Worm (Caenorhabditis elegans) whole organism, young adult: ENCODE measurements around the gene W02B12.1.
"Not testable (repeated sequence)": the region's sequence is repeated elsewhere in the genome, so short reads cannot be mapped to it uniquely, and the experiment has no call there.

ENCODE experiments used
- F33H1.4 ChIP-seq: fragments of 200-800 bp; sonication (Bioruptor generic); IDR thresholded peaks from 2 replicates; pipeline ENCODE4 v1.3.6; 2022; ENCODE audit warnings: missing genetic modification reagents, missing genetic modification characterization, missing compliant biosample characterization
- F39B2.1 ChIP-seq: fragments of 200-800 bp; sonication (Bioruptor generic); IDR thresholded peaks from 2 replicates; pipeline ENCODE4 v1.3.6; 2022; ENCODE audit warnings: missing genetic modification reagents, missing genetic modification characterization, missing compliant biosample characterization
- F57C9.4 ChIP-seq: sonication (generic microtip); optimal IDR thresholded peaks from 2 replicates; lab custom pipeline; 2017; ENCODE audit warnings: mild to moderate bottlenecking, missing genetic modification characterization, missing compliant biosample characterization
- Y53G8AR.9 ChIP-seq: fragments of 200-800 bp; sonication (Bioruptor generic); conservative IDR thresholded peaks from 2 replicates; pipeline ENCODE4 v1.3.6; 2022; ENCODE audit warnings: missing genetic modification reagents, missing genetic modification characterization, missing compliant biosample characterization
- Y56A3A.18 ChIP-seq: fragments of 200-800 bp; sonication (Bioruptor generic); IDR thresholded peaks from 2 replicates; pipeline ENCODE4 v1.3.6; 2022; ENCODE audit warnings: missing genetic modification reagents, missing genetic modification characterization, missing compliant biosample characterization
- Y67H2A.10 ChIP-seq: fragments of 200-800 bp; sonication (Bioruptor generic); conservative IDR thresholded peaks from 2 replicates; pipeline ENCODE4 v1.3.6; 2022; ENCODE audit warnings: missing genetic modification reagents, missing genetic modification characterization, missing compliant biosample characterization
- Y95B8A.8 ChIP-seq: fragments of 200-800 bp; sonication (Bioruptor generic); IDR thresholded peaks from 2 replicates; pipeline ENCODE4 v1.3.6; 2022; ENCODE audit warnings: missing genetic modification reagents, missing genetic modification characterization, missing compliant biosample characterization
- ama-1 ChIP-seq, 3 experiments: fragments of 150-350 bp in 1 of 3; sonication (generic microtip) in 2 of 3; optimal IDR thresholded peaks; 2 replicates each; lab custom pipeline; 2014 to 2018; ENCODE audit warnings: missing biosample characterization in 2 of 3, missing genetic modification characterization in 2 of 3, missing genetic modification reagents in 2 of 3
- atf-7 ChIP-seq: sonication (generic microtip); optimal IDR thresholded peaks from 2 replicates; lab custom pipeline; 2017; ENCODE audit warnings: mild to moderate bottlenecking, missing genetic modification characterization, missing compliant biosample characterization
- attf-3 ChIP-seq: fragments of 200-800 bp; sonication (Bioruptor generic); conservative IDR thresholded peaks from 2 replicates; pipeline ENCODE4 v1.3.6; 2022; ENCODE audit warnings: missing genetic modification reagents, missing genetic modification characterization, missing compliant biosample characterization
- attf-5 ChIP-seq: fragments of 200-800 bp; sonication (Bioruptor generic); optimal IDR thresholded peaks from 2 replicates; lab custom pipeline; 2018; ENCODE audit warnings: mild to moderate bottlenecking, missing genetic modification characterization, missing compliant biosample characterization
- cebp-1 ChIP-seq, 2 experiments: fragments of 200-800 bp in 1 of 2; sonication (Bioruptor generic) in 1 of 2; sonication (generic microtip) in 1 of 2; IDR thresholded peaks in 1 of 2; optimal IDR thresholded peaks in 1 of 2; 2 replicates each; pipeline versions ENCODE4 v1.3.6 to Lab custom; 2017 to 2022; ENCODE audit warnings: missing compliant biosample characterization in 2 of 2, missing genetic modification characterization in 2 of 2, mild to moderate bottlenecking in 1 of 2, missing genetic modification reagents in 1 of 2, moderate library complexity in 1 of 2
- ceh-58 ChIP-seq: fragments of 200-800 bp; sonication (Bioruptor generic); IDR thresholded peaks from 2 replicates; pipeline ENCODE4 v1.3.6; 2022; ENCODE audit warnings: missing genetic modification characterization, missing compliant biosample characterization
- ceh-79 ChIP-seq: sonication (generic microtip); optimal IDR thresholded peaks from 2 replicates; lab custom pipeline; 2017; ENCODE audit warnings: mild to moderate bottlenecking, missing genetic modification characterization, missing compliant biosample characterization
- ceh-91 ChIP-seq: fragments of 200-800 bp; sonication (Bioruptor generic); IDR thresholded peaks from 2 replicates; pipeline ENCODE4 v1.3.6; 2022; ENCODE audit warnings: missing genetic modification reagents, missing genetic modification characterization, missing compliant biosample characterization
- dpl-1 ChIP-seq: fragments of 150-350 bp; optimal IDR thresholded peaks from 2 replicates; lab custom pipeline; 2014; ENCODE audit warnings: missing biosample characterization, missing genetic modification reagents, missing genetic modification characterization
- efl-1 ChIP-seq: fragments of 150-350 bp; optimal IDR thresholded peaks from 2 replicates; lab custom pipeline; 2014; ENCODE audit warnings: missing biosample characterization, missing genetic modification reagents, missing genetic modification characterization
- egl-18 ChIP-seq: fragments of 200-800 bp; sonication (Bioruptor generic); IDR thresholded peaks from 2 replicates; pipeline ENCODE4 v1.3.6; 2022; ENCODE audit warnings: missing genetic modification reagents, missing genetic modification characterization, missing compliant biosample characterization
- egl-44 ChIP-seq: fragments of 200-800 bp; sonication (Bioruptor generic); IDR thresholded peaks from 2 replicates; pipeline ENCODE4 v1.3.6; 2022; ENCODE audit warnings: missing genetic modification reagents, missing genetic modification characterization, missing compliant biosample characterization
- egrh-3 ChIP-seq: fragments of 200-800 bp; sonication (Bioruptor generic); IDR thresholded peaks from 2 replicates; pipeline ENCODE4 v1.3.6; 2022; ENCODE audit warnings: missing genetic modification reagents, missing genetic modification characterization, missing compliant biosample characterization
- ekl-4 ChIP-seq: fragments of 200-800 bp; sonication (Bioruptor generic); IDR thresholded peaks from 2 replicates; pipeline ENCODE4 v1.3.6; 2022; ENCODE audit warnings: missing genetic modification reagents, missing genetic modification characterization, missing compliant biosample characterization
- hlh-12 ChIP-seq: sonication (generic microtip); optimal IDR thresholded peaks from 2 replicates; lab custom pipeline; 2016; ENCODE audit warnings: missing genetic modification characterization, missing compliant biosample characterization
- hlh-26 ChIP-seq: fragments of 200-800 bp; sonication (Bioruptor generic); conservative IDR thresholded peaks from 2 replicates; pipeline ENCODE4 v1.3.6; 2022; ENCODE audit warnings: missing genetic modification reagents, missing genetic modification characterization, missing compliant biosample characterization
- hmg-1.2 ChIP-seq: fragments of 200-800 bp; sonication (Bioruptor generic); IDR thresholded peaks from 2 replicates; pipeline ENCODE4 v1.3.6; 2022; ENCODE audit warnings: missing genetic modification reagents, missing genetic modification characterization, missing compliant biosample characterization
- hmg-20 ChIP-seq: fragments of 200-800 bp; sonication (Bioruptor generic); IDR thresholded peaks from 2 replicates; pipeline ENCODE4 v1.3.6; 2022; ENCODE audit warnings: missing genetic modification reagents, missing genetic modification characterization, missing compliant biosample characterization
- hrde-1 ChIP-seq: sonication (generic microtip); optimal IDR thresholded peaks from 2 replicates; lab custom pipeline; 2016; ENCODE audit warnings: missing genetic modification characterization, mild to moderate bottlenecking, missing compliant biosample characterization, moderate library complexity, missing genotype, missing genetic modification reagents, borderline replicate concordance
- lag-1 ChIP-seq: fragments of 200-800 bp; sonication (Bioruptor generic); IDR thresholded peaks from 2 replicates; pipeline ENCODE4 v1.3.6; 2022; ENCODE audit warnings: missing genetic modification reagents, missing genetic modification characterization, missing compliant biosample characterization
- let-607 ChIP-seq, 2 experiments: fragments of 200-800 bp in 1 of 2; sonication (Bioruptor generic) in 1 of 2; sonication (generic microtip) in 1 of 2; optimal IDR thresholded peaks; 2 replicates each; lab custom pipeline; 2016 to 2018; ENCODE audit warnings: mild to moderate bottlenecking in 2 of 2, missing compliant biosample characterization in 2 of 2, missing genetic modification characterization in 2 of 2, moderate library complexity in 2 of 2, missing genotype in 1 of 2
- lin-26 ChIP-seq: fragments of 200-800 bp; sonication (Bioruptor generic); IDR thresholded peaks from 2 replicates; pipeline ENCODE4 v1.3.6; 2022; ENCODE audit warnings: missing genetic modification reagents, missing genetic modification characterization, missing compliant biosample characterization
- lin-35 ChIP-seq, 3 experiments: fragments of 150-350 bp in 2 of 3; sonication (generic microtip) in 1 of 3; optimal IDR thresholded peaks; 2 replicates each; lab custom pipeline; 2014 to 2018; ENCODE audit warnings: missing biosample characterization in 3 of 3, missing genetic modification characterization in 3 of 3, missing genetic modification reagents in 3 of 3
- lsl-1 ChIP-seq: fragments of 200-800 bp; sonication (Bioruptor generic); optimal IDR thresholded peaks from 2 replicates; lab custom pipeline; 2018; ENCODE audit warnings: mild to moderate bottlenecking, missing genetic modification characterization, moderate library complexity, missing compliant biosample characterization
- madf-3 ChIP-seq: fragments of 200-800 bp; sonication (Bioruptor generic); IDR thresholded peaks from 2 replicates; pipeline ENCODE4 v1.3.6; 2022; ENCODE audit warnings: missing genetic modification reagents, missing genetic modification characterization, missing compliant biosample characterization
- madf-6 ChIP-seq: fragments of 200-800 bp; sonication (Bioruptor generic); IDR thresholded peaks from 2 replicates; pipeline ENCODE4 v1.3.6; 2022; ENCODE audit warnings: missing genetic modification reagents, missing genetic modification characterization, missing compliant biosample characterization
- mes-4 ChIP-seq: sonication (generic microtip); optimal IDR thresholded peaks from 2 replicates; lab custom pipeline; 2016; ENCODE audit warnings: missing genotype, missing genetic modification characterization, missing compliant biosample characterization
- nhr-27 ChIP-seq: fragments of 200-800 bp; sonication (Bioruptor generic); optimal IDR thresholded peaks from 2 replicates; lab custom pipeline; 2018; ENCODE audit warnings: mild to moderate bottlenecking, missing genetic modification characterization, moderate library complexity, missing compliant biosample characterization
- rec-8 ChIP-seq, 2 experiments: sonication (generic microtip); optimal IDR thresholded peaks; 2 replicates each; lab custom pipeline; 2016; ENCODE audit warnings: mild to moderate bottlenecking in 2 of 2, missing genetic modification characterization in 2 of 2, missing genetic modification reagents in 2 of 2, missing genotype in 2 of 2, missing biosample characterization in 1 of 2, missing compliant biosample characterization in 1 of 2, moderate library complexity in 1 of 2
- tbp1 ChIP-seq: fragments of 200-800 bp; sonication (Bioruptor generic); optimal IDR thresholded peaks from 2 replicates; lab custom pipeline; 2018; ENCODE audit warnings: mild to moderate bottlenecking, missing genetic modification characterization, missing compliant biosample characterization
- unc-130 ChIP-seq: sonication (generic microtip); optimal IDR thresholded peaks from 2 replicates; lab custom pipeline; 2016; ENCODE audit warnings: missing genetic modification reagents, missing genetic modification characterization, missing compliant biosample characterization
- zfh-2 ChIP-seq: fragments of 200-800 bp; sonication (Bioruptor generic); conservative IDR thresholded peaks from 2 replicates; pipeline ENCODE4 v1.3.6; 2022; ENCODE audit warnings: missing genetic modification reagents, missing genetic modification characterization, missing compliant biosample characterization

The W02B12.1 gene

DNA sequence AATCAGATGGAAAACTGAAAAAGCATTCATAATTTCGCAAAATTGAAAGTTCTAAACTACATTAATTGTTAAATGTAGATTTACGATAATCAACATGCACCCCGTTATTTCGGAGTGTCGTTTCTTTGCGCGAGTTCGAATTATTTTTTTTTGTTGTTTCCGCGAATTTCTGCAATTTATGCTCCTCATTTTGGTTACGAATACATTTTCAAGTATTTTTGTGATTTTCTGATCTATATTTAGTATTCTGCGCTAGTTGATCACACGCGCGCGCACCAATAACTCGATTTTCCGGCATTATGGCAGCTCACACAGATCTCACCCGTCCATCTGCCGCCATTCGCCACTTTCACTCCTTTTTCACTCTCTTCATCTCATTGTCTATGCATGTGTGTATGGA, 8.6 kb upstream of the W02B12.1 start, which contains the start of gene VW02B12L.2:
Gene VW02B12L.2, minus strand, starts transcription at position 65 of the 400 bp plus-strand sequence.
- peak; percentile 16 for TF ChIP-seq lsl-1 (GFP tag; lab: Kevin White, UChicago)
- TF ChIP-seq attf-5 = peak; percentile 21
- 0 out of 2 replicates have a peak, but pooled peaks have one; percentile 40 for TF ChIP-seq madf-3
- TF ChIP-seq F33H1.4 = peak; percentile 26
- TF ChIP-seq hmg-1.2 (GFP tag; lab: Robert Waterston, UW) = 0 out of 2 replicates have a peak, but pooled peaks have one; percentile 4
- no peak for TF ChIP-seq ama-1 (optimal IDR thresholded peaks at IDR 0.05; lab: Kevin White, UChicago)
- no peak for TF ChIP-seq ama-1 (GFP tag; optimal IDR thresholded peaks at IDR 0.05; lab: Kevin White, UChicago)
- TF ChIP-seq madf-6 = peak; percentile 80
- TF ChIP-seq Y56A3A.18 (GFP tag; lab: Robert Waterston, UW) = no peak
- TF ChIP-seq dpl-1 (GFP tag; lab: Kevin White, UChicago) = peak; percentile 38
- TF ChIP-seq efl-1 (GFP tag; lab: Kevin White, UChicago) = peak; percentile 73
- TF ChIP-seq F39B2.1 = no peak
- no peak for TF ChIP-seq egl-44 (GFP tag; lab: Robert Waterston, UW)
- no peak for TF ChIP-seq egl-18
- peak; percentile 89 for TF ChIP-seq attf-3 (GFP tag; lab: Robert Waterston, UW)
- peak in 1 of 3 experiments; percentile 36 for TF ChIP-seq lin-35 (GFP tag; optimal IDR thresholded peaks at IDR 0.05; lab: Kevin White, UChicago)
- TF ChIP-seq ceh-91 (GFP tag; lab: Robert Waterston, UW) = peak; percentile 16; the same call in 1 of the 2 replicates

DNA sequence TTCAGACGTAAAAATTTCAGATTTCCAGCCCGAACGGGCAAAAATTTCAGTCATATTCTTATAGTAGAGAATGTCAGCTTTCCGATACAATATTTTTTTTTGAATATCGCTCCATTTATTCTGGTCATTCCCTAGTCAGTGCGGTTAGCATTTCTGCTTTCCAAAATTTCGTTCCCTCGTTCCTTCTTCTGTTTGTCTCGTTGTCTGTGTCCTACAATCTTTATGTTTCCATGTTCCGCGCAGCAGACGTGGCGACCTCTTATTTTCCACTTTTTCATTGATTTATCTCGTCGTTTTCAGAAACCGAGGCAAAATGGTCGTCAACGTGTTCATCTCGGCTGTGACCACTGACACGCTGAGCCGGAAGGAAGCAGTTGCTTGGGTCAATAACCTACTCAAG, 6.4 kb upstream of the W02B12.1 start, which contains the start of gene ebp-2:
Gene ebp-2, plus strand, starts transcription at position 301 of the 400 bp plus-strand sequence.
- TF ChIP-seq hlh-12 (tag; lab: Kevin White, UChicago); unc-130 (GFP tag; lab: Kevin White, UChicago); hlh-26: not testable (repeated sequence)

DNA sequence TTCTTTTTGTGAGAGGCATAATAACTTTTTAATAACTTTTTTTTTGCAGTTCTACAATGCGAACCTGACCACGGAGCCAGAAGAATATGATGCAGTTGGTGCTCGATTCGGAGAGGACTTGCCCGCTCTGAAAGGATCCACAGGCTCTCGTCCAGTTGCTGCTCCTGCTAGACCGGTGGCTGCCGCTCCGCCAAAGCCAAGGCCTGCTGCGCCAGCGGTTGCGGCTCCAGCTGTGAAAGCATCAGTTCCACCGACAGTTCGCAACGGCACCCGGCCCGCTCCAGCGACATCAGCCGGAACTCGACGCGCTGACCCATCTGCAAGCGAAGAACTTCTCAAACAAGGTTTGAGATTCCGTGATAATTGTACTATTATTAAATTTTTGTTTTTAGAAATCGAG, 5.7 kb upstream of the W02B12.1 start:
- TF ChIP-seq lag-1 (GFP tag; lab: Robert Waterston, UW) = 0 out of 2 replicates have a peak, but pooled peaks have one; percentile 32
- peak; percentile 92 for TF ChIP-seq zfh-2
- TF ChIP-seq rec-8 (tag; optimal IDR thresholded peaks at IDR 0.05; lab: Kevin White, UChicago) = no peak
- peak; percentile 93 for TF ChIP-seq egrh-3 (GFP tag; lab: Robert Waterston, UW)
- TF ChIP-seq, all 124 proteins: peak for 3

DNA sequence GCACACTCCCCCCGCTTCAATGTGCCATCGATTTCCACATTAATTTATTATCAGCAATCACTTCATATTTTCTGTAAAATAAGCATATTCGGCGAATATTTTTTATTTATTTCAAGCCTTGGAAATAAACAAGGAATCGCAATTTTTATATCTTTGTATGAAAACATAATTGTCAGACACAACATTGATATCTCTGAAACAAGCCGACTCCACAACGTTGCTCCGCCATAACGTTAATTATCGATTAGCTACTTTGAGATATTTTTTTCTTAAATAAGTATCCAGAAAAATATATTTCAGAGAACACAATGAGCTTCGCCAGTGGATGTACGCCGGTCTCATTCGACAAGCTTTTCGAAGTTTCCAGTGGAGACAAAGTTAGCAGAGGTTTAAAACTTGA, 5.0 kb upstream of the W02B12.1 start, which contains the start of gene adbp-1:
Gene adbp-1, plus strand, starts transcription at position 301 of the 400 bp plus-strand sequence.
- TF ChIP-seq let-607 (tag; optimal IDR thresholded peaks at IDR 0.05; lab: Kevin White, UChicago) (no peak), hmg-20 (GFP tag; lab: Robert Waterston, UW) (no peak), madf-6 (0 out of 2 replicates have a peak, but pooled peaks have one; percentile 39), nhr-27 (tag; lab: Kevin White, UChicago) (no peak), Y56A3A.18 (GFP tag; lab: Robert Waterston, UW) (no peak), tbp1 (GFP tag; lab: Kevin White, UChicago) (no peak), F57C9.4 (tag; lab: Kevin White, UChicago) (no peak)
- TF ChIP-seq, all 124 proteins: peak for 1

DNA sequence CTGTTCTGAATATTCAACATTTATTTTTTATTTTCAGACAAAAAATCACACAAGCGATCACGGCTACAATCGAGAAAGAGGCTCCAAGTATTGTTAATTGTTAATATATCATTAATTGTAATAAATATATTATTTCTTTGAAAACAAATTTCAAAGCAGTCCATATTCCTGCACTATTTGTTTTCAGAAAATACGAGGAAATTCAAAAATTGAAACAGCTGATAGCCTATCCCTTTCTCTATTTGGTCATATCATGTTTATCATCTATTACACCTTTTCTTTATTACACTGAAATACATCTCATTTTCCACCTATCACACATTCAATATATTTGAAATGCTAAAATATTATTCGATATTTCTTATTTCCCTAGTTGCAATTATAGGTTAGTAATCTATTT, 3.8 kb upstream of the W02B12.1 start, which contains the start of gene W02B12.13:
Gene W02B12.13, plus strand, starts transcription at position 301 of the 400 bp plus-strand sequence.
- no peak for TF ChIP-seq hrde-1 (tag; lab: Kevin White, UChicago)
- no peak for TF ChIP-seq madf-3
- no peak for TF ChIP-seq egl-18
- no peak for TF ChIP-seq cebp-1 (GFP tag; IDR thresholded peaks at IDR 0.05; lab: Robert Waterston, UW)
- TF ChIP-seq cebp-1 (tag; optimal IDR thresholded peaks at IDR 0.05; lab: Kevin White, UChicago) = no peak
- TF ChIP-seq Y53G8AR.9 = no peak
- TF ChIP-seq hmg-20 (GFP tag; lab: Robert Waterston, UW) = no peak
- no peak for TF ChIP-seq lsl-1 (GFP tag; lab: Kevin White, UChicago)
- TF ChIP-seq atf-7 (tag; lab: Kevin White, UChicago) = no peak
- TF ChIP-seq mes-4 (tag; lab: Kevin White, UChicago) = no peak
- no peak for TF ChIP-seq Y67H2A.10 (GFP tag; lab: Robert Waterston, UW)
- TF ChIP-seq ceh-58 (GFP tag; lab: Robert Waterston, UW) = no peak
- no peak for TF ChIP-seq ceh-79
- TF ChIP-seq Y95B8A.8 (GFP tag; lab: Robert Waterston, UW) = no peak
- TF ChIP-seq attf-3 (GFP tag; lab: Robert Waterston, UW) = no peak
- TF ChIP-seq egrh-3 (GFP tag; lab: Robert Waterston, UW) = no peak
- no peak for TF ChIP-seq efl-1 (GFP tag; lab: Kevin White, UChicago)
- no peak for TF ChIP-seq tbp1 (GFP tag; lab: Kevin White, UChicago)
- no peak for TF ChIP-seq ekl-4 (GFP tag; lab: Robert Waterston, UW)
- no peak for TF ChIP-seq lin-26 (GFP tag; lab: Robert Waterston, UW)
